Worm (Caenorhabditis elegans): Measurements from ENCODE around the gene R10E8.2.
"Not testable (repeated sequence)": the region's sequence is repeated elsewhere in the genome, so short reads cannot be mapped to it uniquely, and the experiment has no call there.

The R10E8.2 gene

DNA sequence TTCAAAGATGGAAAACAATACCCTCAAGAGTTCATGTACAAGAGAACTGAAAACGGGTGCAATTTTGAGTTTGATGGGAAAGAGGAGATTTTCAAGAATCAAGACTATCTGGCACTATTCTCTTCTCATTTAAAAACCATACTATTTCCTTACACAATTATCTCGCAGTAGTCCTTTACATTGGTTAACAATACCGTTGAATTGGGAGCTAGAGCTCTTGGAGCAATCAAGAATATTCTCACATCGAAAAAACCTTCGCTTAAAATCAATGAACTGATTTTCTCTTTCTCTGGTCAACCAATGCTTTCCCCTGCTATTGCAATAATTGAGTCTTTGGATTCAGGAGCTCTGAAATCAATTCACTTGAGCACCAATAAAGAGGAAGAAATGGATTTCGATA is at the start of gene R10E8.2:
TSS of gene R10E8.2 (plus strand) at position 301 of the 400 bp plus-strand sequence.
- TF ChIP-seq pha-4 (tag; optimal IDR thresholded peaks at IDR 0.05) (no peak), elt-3 (tag; optimal IDR thresholded peaks at IDR 0.05) (no peak)

ce11 chrV:18209071-18209470 is 44.5 kb upstream of the R10E8.2 start, which contains the start of gene F16H6.7:
Gene F16H6.7 (minus strand): TSS chrV:18209171.
- TF ChIP-seq ceh-43 (GFP tag; optimal IDR thresholded peaks at IDR 0.05) (no peak), blmp-1 (tag; optimal IDR thresholded peaks at IDR 0.05) (no peak), lin-13 (tag; optimal IDR thresholded peaks at IDR 0.05) (no peak), hlh-1 (tag; optimal IDR thresholded peaks at IDR 0.05) (no peak)

DNA sequence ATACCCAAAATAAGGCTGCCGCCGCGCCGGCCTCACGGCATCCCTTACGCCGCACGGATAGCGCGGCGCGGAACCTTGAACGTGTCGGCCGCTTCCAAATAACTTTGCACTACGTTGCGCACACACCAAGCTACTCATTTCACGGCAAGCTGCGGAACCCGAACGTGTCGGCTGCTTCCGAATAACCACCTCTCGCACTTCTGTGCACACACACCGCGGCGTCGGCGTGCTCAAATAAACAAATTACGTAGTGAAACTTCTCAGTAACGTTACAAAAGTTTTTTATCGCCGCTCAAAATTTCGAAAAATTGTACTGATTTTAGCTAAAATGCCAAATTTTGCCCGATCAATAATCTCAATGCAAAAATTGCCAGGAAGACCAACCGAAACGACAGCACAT is 40.7 kb upstream of the R10E8.2 start:
- no peak for TF ChIP-seq nhr-76 (tag; optimal IDR thresholded peaks at IDR 0.05)
- no peak for TF ChIP-seq ces-1 (GFP tag; optimal IDR thresholded peaks at IDR 0.05)
- no peak for TF ChIP-seq mls-2 (tag; optimal IDR thresholded peaks at IDR 0.05)
- TF ChIP-seq bed-3 (GFP tag; optimal IDR thresholded peaks at IDR 0.05), result no peak
- TF ChIP-seq elt-1 (tag; optimal IDR thresholded peaks at IDR 0.05; ENCODE audit: borderline replicate concordance, insufficient read depth), result no peak
- no peak for TF ChIP-seq lin-32 (GFP tag; optimal IDR thresholded peaks at IDR 0.05)
- no peak for TF ChIP-seq nhr-237 (tag; optimal IDR thresholded peaks at IDR 0.05)
- TF ChIP-seq pha-4 (tag; optimal IDR thresholded peaks at IDR 0.05), result no peak
- TF ChIP-seq hlh-1 (tag; optimal IDR thresholded peaks at IDR 0.05), result no peak
- no peak for TF ChIP-seq blmp-1 (tag; optimal IDR thresholded peaks at IDR 0.05)
- TF ChIP-seq elt-3 (tag; optimal IDR thresholded peaks at IDR 0.05), result no peak
- no peak for TF ChIP-seq mep-1 (tag; optimal IDR thresholded peaks at IDR 0.05)
- no peak for TF ChIP-seq unc-39 (tag; optimal IDR thresholded peaks at IDR 0.05)
- no peak for TF ChIP-seq unc-62 (GFP tag; optimal IDR thresholded peaks at IDR 0.05)
- TF ChIP-seq ztf-11 (tag; optimal IDR thresholded peaks at IDR 0.05), result no peak

ce11 chrV:18216175-18216574 is 37.4 kb upstream of the R10E8.2 start, which contains the start of gene F16H6.8:
Gene F16H6.8 (minus strand): TSS chrV:18216275.
- TF ChIP-seq nhr-76 (tag; optimal IDR thresholded peaks at IDR 0.05); bed-3 (GFP tag; optimal IDR thresholded peaks at IDR 0.05); M03D4.4 (tag; optimal IDR thresholded peaks at IDR 0.05): not testable (repeated sequence)

DNA sequence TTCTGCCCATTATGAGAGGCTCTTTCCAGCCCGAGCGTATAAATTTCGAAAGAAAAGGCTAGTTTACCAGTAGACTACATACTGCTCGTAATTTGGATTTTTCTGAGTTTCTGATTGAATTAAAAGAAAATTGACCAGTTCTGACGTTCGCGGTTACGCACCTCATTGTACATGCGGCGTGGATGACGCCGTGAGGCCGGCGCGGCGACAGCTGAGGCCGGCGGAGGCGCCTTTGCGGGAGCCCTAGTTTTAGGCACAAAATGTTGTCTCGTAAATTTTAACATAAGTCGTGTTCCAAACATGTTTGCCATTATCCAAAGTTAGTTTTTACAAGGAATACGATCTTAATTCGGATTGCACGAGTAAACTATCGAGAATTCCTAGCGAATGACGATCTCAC is 36.8 kb upstream of the R10E8.2 start, which contains the start of gene F16H6.9:
TSS of gene F16H6.9 (plus strand) at position 301 of the 400 bp plus-strand sequence.
- not testable (repeated sequence) for TF ChIP-seq elt-1 (tag; optimal IDR thresholded peaks at IDR 0.05; ENCODE audit: borderline replicate concordance, insufficient read depth); ham-2 (GFP tag; optimal IDR thresholded peaks at IDR 0.05); lin-13 (tag; optimal IDR thresholded peaks at IDR 0.05)

ce11 chrV:18224353-18224752 is 29.2 kb upstream of the R10E8.2 start, which contains the start of gene F16H6.10:
Gene F16H6.10 (minus strand): TSS chrV:18224453.
- no peak for TF ChIP-seq M03D4.4 (tag; optimal IDR thresholded peaks at IDR 0.05)
- TF ChIP-seq mls-2 (tag; optimal IDR thresholded peaks at IDR 0.05), result no peak
- no peak for TF ChIP-seq pha-4 (tag; optimal IDR thresholded peaks at IDR 0.05)
- no peak for TF ChIP-seq lin-32 (GFP tag; optimal IDR thresholded peaks at IDR 0.05)
- TF ChIP-seq cnd-1 (tag; optimal IDR thresholded peaks at IDR 0.05), result no peak
- no peak for TF ChIP-seq bed-3 (GFP tag; optimal IDR thresholded peaks at IDR 0.05)
- TF ChIP-seq lin-13 (tag; optimal IDR thresholded peaks at IDR 0.05), result no peak
- no peak for TF ChIP-seq blmp-1 (tag; optimal IDR thresholded peaks at IDR 0.05)
- no peak for TF ChIP-seq ceh-83 (GFP tag; optimal IDR thresholded peaks at IDR 0.05)
- TF ChIP-seq elt-1 (tag; optimal IDR thresholded peaks at IDR 0.05; ENCODE audit: borderline replicate concordance, insufficient read depth), result no peak

DNA sequence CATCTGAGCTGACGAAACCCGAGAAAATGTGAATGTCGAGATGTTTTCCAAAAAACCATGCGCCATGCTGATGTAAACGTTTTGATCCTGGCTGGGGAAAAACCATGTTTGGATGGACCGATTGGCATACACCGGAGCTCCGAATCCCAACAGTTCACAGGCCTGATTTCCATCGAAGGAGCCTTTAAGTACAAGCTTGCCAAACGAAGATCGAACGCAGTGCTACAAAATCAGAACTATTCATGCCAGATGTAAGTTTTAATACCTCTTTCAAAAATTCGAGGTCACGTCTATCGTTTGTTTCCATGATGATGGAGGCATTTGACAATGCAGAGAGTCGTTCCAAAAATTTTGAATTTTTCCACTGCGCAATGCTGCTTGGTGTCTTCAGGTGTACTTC is 17.8 kb upstream of the R10E8.2 start:
- TF ChIP-seq drap-1 (GFP tag; optimal IDR thresholded peaks at IDR 0.05) (no peak), lin-13 (tag; optimal IDR thresholded peaks at IDR 0.05) (no peak), cnd-1 (tag; optimal IDR thresholded peaks at IDR 0.05) (no peak), ces-1 (GFP tag; optimal IDR thresholded peaks at IDR 0.05) (no peak), unc-62 (GFP tag; optimal IDR thresholded peaks at IDR 0.05) (no peak), elt-3 (tag; optimal IDR thresholded peaks at IDR 0.05) (no peak), ham-2 (GFP tag; optimal IDR thresholded peaks at IDR 0.05) (no peak), sptf-1 (tag; optimal IDR thresholded peaks at IDR 0.05) (no peak), ceh-43 (GFP tag; optimal IDR thresholded peaks at IDR 0.05) (no peak), ceh-83 (GFP tag; optimal IDR thresholded peaks at IDR 0.05) (no peak), ceh-39 (tag; optimal IDR thresholded peaks at IDR 0.05) (no peak), nhr-28 (tag; optimal IDR thresholded peaks at IDR 0.05) (no peak), unc-120 (tag; optimal IDR thresholded peaks at IDR 0.05; ENCODE audit: poor library complexity, severe bottlenecking) (no peak), M03D4.4 (tag; optimal IDR thresholded peaks at IDR 0.05) (no peak)
